Worm (Caenorhabditis elegans): ENCODE measurements around the gene srbc-16.
A peak's percentile ranks its signal among the peaks of the same experiment; 100 is the strongest.

Gene srbc-16

DNA sequence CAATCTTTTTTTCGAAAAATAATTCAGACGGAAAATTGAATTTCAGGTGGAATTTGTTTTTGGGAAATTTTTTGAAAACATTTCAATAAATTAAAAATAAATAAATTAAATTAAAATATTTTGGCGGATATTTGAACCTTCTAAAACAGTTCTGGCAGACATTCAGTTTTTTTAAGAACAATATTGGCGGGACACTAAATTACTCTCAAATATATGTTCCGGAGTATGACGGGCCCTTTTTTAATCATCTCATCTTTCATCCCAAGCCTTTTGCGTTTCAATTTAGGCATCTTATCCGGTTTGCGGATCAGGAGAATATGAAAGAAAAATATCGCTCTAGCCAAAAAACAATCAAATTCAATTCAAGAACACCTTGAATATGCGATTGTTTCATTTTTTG lies 25.0 kb downstream of the srbc-16 start, which contains the start of gene svh-11:
Gene svh-11 (plus strand): TSS at position 301 of the 400 bp plus-strand sequence.
- TF ChIP-seq nhr-19 (GFP tag; conservative IDR thresholded peaks at IDR 0.05) (no peak), C04F5.9 (tag; optimal IDR thresholded peaks at IDR 0.05) (no peak)

DNA sequence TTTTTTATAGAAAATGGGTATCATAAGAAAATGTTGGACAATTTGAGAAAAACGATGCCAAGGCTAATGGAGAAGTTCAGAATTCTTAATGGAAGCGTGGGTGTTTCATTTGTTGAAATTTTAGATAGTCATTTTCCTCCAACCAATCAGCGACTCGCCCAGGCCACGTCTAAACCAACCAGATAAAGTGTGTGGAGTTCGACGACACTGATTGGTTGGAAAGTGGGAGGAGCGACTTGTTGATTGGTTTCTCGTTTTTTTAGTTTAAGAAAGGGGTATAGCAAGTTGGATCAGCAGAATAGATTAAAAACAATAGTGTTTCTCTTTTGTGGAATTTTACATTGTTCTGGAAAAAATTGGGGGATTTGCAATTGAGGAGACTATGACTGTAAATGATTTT lies 25.7 kb downstream of the srbc-16 start:
- TF ChIP-seq ceh-82 (tag; optimal IDR thresholded peaks at IDR 0.05): no peak
- TF ChIP-seq vab-15 (tag; optimal IDR thresholded peaks at IDR 0.05): no peak
- TF ChIP-seq skn-1 (tag; optimal IDR thresholded peaks at IDR 0.05): no peak
- TF ChIP-seq zip-4 (GFP tag; optimal IDR thresholded peaks at IDR 0.05): no peak
- TF ChIP-seq blmp-1 (tag; optimal IDR thresholded peaks at IDR 0.05): no peak
- TF ChIP-seq fkh-8 (tag; optimal IDR thresholded peaks at IDR 0.05): no peak
- TF ChIP-seq pag-3 (tag; optimal IDR thresholded peaks at IDR 0.05; ENCODE audit: borderline replicate concordance, insufficient read depth): no peak
- TF ChIP-seq grh-1 (GFP tag; IDR thresholded peaks at IDR 0.05): no peak
- no peak for TF ChIP-seq mab-9 (GFP tag; IDR thresholded peaks at IDR 0.05)
- TF ChIP-seq jun-1 (tag; optimal IDR thresholded peaks at IDR 0.05): no peak
- TF ChIP-seq nhr-90 (tag; optimal IDR thresholded peaks at IDR 0.05; ENCODE audit: poor library complexity): no peak
- TF ChIP-seq unc-130 (tag; optimal IDR thresholded peaks at IDR 0.05): no peak
- TF ChIP-seq hlh-4 (tag; optimal IDR thresholded peaks at IDR 0.05): no peak
- no peak for TF ChIP-seq unc-62 (GFP tag; optimal IDR thresholded peaks at IDR 0.05)

DNA sequence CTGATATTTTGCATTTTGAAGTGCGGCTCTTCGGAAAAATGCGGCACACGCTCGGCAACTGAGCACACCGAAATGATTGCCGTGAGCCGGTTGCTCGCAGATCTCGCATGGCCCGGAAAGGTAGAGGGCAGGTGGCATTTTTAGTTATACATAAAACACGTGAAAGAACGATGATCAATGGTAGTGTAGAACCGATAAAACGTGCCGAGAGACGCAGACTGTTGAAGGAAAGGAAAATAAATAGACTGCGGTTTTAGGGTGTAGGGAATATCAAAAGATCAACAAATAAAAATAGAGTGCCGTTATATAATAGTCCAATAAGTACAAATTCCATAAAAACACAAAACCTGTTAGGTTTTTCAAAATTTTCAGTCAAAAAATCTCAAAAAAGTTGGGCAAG lies 30.1 kb downstream of the srbc-16 start, which contains the start of gene nhr-133:
Gene nhr-133 (minus strand): TSS at position 183 of the 400 bp plus-strand sequence.
- TF ChIP-seq nhr-20 (tag; optimal IDR thresholded peaks at IDR 0.05) (peak; percentile 73), snu-23 (GFP tag; optimal IDR thresholded peaks at IDR 0.05) (peak; percentile 39), hlh-17 (GFP tag; optimal IDR thresholded peaks at IDR 0.05; ENCODE audit: borderline replicate concordance) (no peak), ztf-11 (tag; optimal IDR thresholded peaks at IDR 0.05) (no peak), mdl-1 (tag; optimal IDR thresholded peaks at IDR 0.05) (peak in 1 of 2 experiments; percentile 62), dpl-1 (GFP tag; optimal IDR thresholded peaks at IDR 0.05) (peak in 2 of 3 experiments; percentile 2 to 8), elt-2 (tag; optimal IDR thresholded peaks at IDR 0.05) (peak; percentile 9), lin-14 (GFP tag; optimal IDR thresholded peaks at IDR 0.05) (no peak), efl-1 (optimal IDR thresholded peaks at IDR 0.05) (peak in 1 of 2 experiments; percentile 17), efl-1 (GFP tag; optimal IDR thresholded peaks at IDR 0.05 in 1 of 2) (no peak), lin-35 (GFP tag; optimal IDR thresholded peaks at IDR 0.05) (peak in 1 of 2 experiments; percentile 45), blmp-1 (tag; optimal IDR thresholded peaks at IDR 0.05) (peak; percentile 22)

DNA sequence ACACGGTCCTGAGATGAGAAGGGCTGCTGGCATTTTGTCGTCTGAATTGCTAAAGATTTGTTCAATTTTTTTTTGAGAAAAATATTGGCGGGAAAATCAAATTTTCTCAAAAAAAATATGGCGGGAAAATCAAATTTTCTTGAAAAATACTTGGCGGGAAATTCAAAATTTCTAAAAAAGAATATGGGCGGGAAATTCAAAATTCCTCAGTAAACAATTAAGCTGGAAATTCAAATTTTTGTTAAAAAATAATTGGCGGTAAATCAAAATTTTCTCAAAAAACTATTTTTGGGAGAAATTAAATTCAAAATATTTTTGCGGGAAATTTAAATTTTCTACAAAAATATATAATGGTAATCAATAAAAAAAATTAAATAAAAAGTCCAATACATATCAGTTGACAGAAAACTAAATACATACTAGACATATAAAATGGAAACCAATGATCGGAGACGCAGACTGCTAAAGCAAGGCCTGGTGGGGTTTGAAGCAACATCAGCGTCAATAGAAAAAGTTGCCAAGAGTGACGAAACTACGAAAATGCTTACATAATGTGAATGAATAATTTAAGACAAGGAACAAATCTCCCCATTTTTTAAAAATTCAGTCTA lies 32.7 kb downstream of the srbc-16 start, which contains the start of gene nhr-184:
Gene nhr-184 (minus strand): TSS at position 51 of the 611 bp plus-strand sequence.
- TF ChIP-seq snu-23 (GFP tag; optimal IDR thresholded peaks at IDR 0.05): peak; percentile 2
- TF ChIP-seq blmp-1 (tag; optimal IDR thresholded peaks at IDR 0.05): peak; percentile 2
- TF ChIP-seq efl-1 (optimal IDR thresholded peaks at IDR 0.05): no peak
- peak in 1 of 2 experiments; percentile 54 for TF ChIP-seq efl-1 (GFP tag; optimal IDR thresholded peaks at IDR 0.05 in 1 of 2)
- TF ChIP-seq skn-1 (tag; optimal IDR thresholded peaks at IDR 0.05): peak; percentile 34
- TF ChIP-seq F16B12.6 (tag; optimal IDR thresholded peaks at IDR 0.05): no peak
- TF ChIP-seq nhr-20 (tag; optimal IDR thresholded peaks at IDR 0.05): peak; percentile 36
- TF ChIP-seq lin-35 (GFP tag; optimal IDR thresholded peaks at IDR 0.05): peak in 1 of 2 experiments; percentile 16
- TF ChIP-seq isw-1 (GFP tag; IDR thresholded peaks at IDR 0.05): no peak
- peak in 1 of 2 experiments; percentile 14 for TF ChIP-seq lsy-2 (tag; optimal IDR thresholded peaks at IDR 0.05)
- TF ChIP-seq zip-4 (GFP tag; optimal IDR thresholded peaks at IDR 0.05): no peak
- peak; percentile 0 for TF ChIP-seq mep-1 (tag; optimal IDR thresholded peaks at IDR 0.05)
- TF ChIP-seq unc-86 (tag; optimal IDR thresholded peaks at IDR 0.05): peak; percentile 10
- no peak for TF ChIP-seq nhr-28 (tag; optimal IDR thresholded peaks at IDR 0.05)
- TF ChIP-seq elt-2 (tag; optimal IDR thresholded peaks at IDR 0.05): no peak
- peak; percentile 11 for TF ChIP-seq nhr-71 (tag; optimal IDR thresholded peaks at IDR 0.05)
- no peak for TF ChIP-seq lin-15B (tag; optimal IDR thresholded peaks at IDR 0.05)
